Fruit fly (Drosophila melanogaster): ENCODE data around the gene TfIIB.
A peak's percentile ranks its signal among the peaks of the same experiment; 100 is the strongest.

The TfIIB gene

dm6 chr2L:10381890-10382450 is 49.2 kb upstream of the TfIIB start, which contains the start of gene CG5096 (continued):
- peak; percentile 76 for TF ChIP-seq topi (GFP tag; optimal IDR thresholded peaks at IDR 0.05)
- peak; percentile 33 for TF ChIP-seq fkh (GFP tag; optimal IDR thresholded peaks at IDR 0.05)
- TF ChIP-seq fd85E (GFP tag; optimal IDR thresholded peaks at IDR 0.05) = no peak
- no peak for TF ChIP-seq pdm3 (GFP tag; optimal IDR thresholded peaks at IDR 0.05)
- TF ChIP-seq Hr4 (GFP tag; optimal IDR thresholded peaks at IDR 0.05) = peak; percentile 54
- TF ChIP-seq CG8119 (GFP tag; IDR thresholded peaks at IDR 0.05) = no peak; the same call in 1 of the 3 replicates
- no peak; the same call in 1 of the 2 replicates for TF ChIP-seq Gug (GFP tag; IDR thresholded peaks at IDR 0.05)
- TF ChIP-seq dsx (GFP tag; optimal IDR thresholded peaks at IDR 0.05; ENCODE audit: poor library complexity, severe bottlenecking) = peak; percentile 29
- no peak for TF ChIP-seq CG11294 (GFP tag; IDR thresholded peaks at IDR 0.05)
- no peak for TF ChIP-seq spab (GFP tag; optimal IDR thresholded peaks at IDR 0.05)
- TF ChIP-seq CG32006 (GFP tag; optimal IDR thresholded peaks at IDR 0.05) = no peak
- peak; percentile 59 for TF ChIP-seq CG31627 (GFP tag; optimal IDR thresholded peaks at IDR 0.05)
- TF ChIP-seq fd59A (GFP tag; optimal IDR thresholded peaks at IDR 0.05) = no peak

- TF ChIP-seq achi (GFP tag; optimal IDR thresholded peaks at IDR 0.05) (peak; percentile 63), CG1621 (tag; optimal IDR thresholded peaks at IDR 0.05) (no peak), fd85E (GFP tag; optimal IDR thresholded peaks at IDR 0.05) (no peak), esn (GFP tag; optimal IDR thresholded peaks at IDR 0.05) (peak; percentile 77), CG10631 (GFP tag; optimal IDR thresholded peaks at IDR 0.05) (peak; percentile 72), CG7368 (GFP tag; optimal IDR thresholded peaks at IDR 0.05) (peak; percentile 22), net (GFP tag; optimal IDR thresholded peaks at IDR 0.05) (no peak), Hr39 (GFP tag; optimal IDR thresholded peaks at IDR 0.05) (peak; percentile 71), CG11294 (GFP tag; IDR thresholded peaks at IDR 0.05) (no peak; the same call in 1 of the 2 replicates), OdsH (GFP tag; optimal IDR thresholded peaks at IDR 0.05) (peak; percentile 78), Ets21C (GFP tag; optimal IDR thresholded peaks at IDR 0.05) (peak; percentile 59), CG8119 (GFP tag; IDR thresholded peaks at IDR 0.05) (peak; percentile 79; the same call in 2 of the 3 replicates), CG16779 (tag; optimal IDR thresholded peaks at IDR 0.05) (no peak), lz (GFP tag; optimal IDR thresholded peaks at IDR 0.05) (peak; percentile 61), Gug (GFP tag; IDR thresholded peaks at IDR 0.05) (no peak), CG6163 (GFP tag; IDR thresholded peaks at IDR 0.05) (no peak), dsx (GFP tag; optimal IDR thresholded peaks at IDR 0.05; ENCODE audit: poor library complexity, severe bottlenecking) (peak; percentile 57), Sox15 (GFP tag; optimal IDR thresholded peaks at IDR 0.05) (peak; percentile 49), acj6 (GFP tag; optimal IDR thresholded peaks at IDR 0.05) (peak; percentile 68), spab (GFP tag; optimal IDR thresholded peaks at IDR 0.05) (no peak), Sox14 (GFP tag; optimal IDR thresholded peaks at IDR 0.05) (peak; percentile 74), Smox (GFP tag; optimal IDR thresholded peaks at IDR 0.05) (peak; percentile 74), cyc (GFP tag; optimal IDR thresholded peaks at IDR 0.05) (peak; percentile 72), Blimp-1 (GFP tag; optimal IDR thresholded peaks at IDR 0.05) (no peak), Ets96B (tag; optimal IDR thresholded peaks at IDR 0.05) (peak; percentile 68), Eip78C (GFP tag) (peak; percentile 91), CG6808 (GFP tag; optimal IDR thresholded peaks at IDR 0.05) (no peak), CG31627 (GFP tag; optimal IDR thresholded peaks at IDR 0.05) (peak; percentile 74), fkh (GFP tag; optimal IDR thresholded peaks at IDR 0.05) (no peak), topi (GFP tag; optimal IDR thresholded peaks at IDR 0.05) (peak; percentile 74), pdm3 (GFP tag; optimal IDR thresholded peaks at IDR 0.05) (peak; percentile 78), CG8319 (GFP tag; optimal IDR thresholded peaks at IDR 0.05) (no peak), fd59A (GFP tag; optimal IDR thresholded peaks at IDR 0.05) (no peak), CG11762 (GFP tag; optimal IDR thresholded peaks at IDR 0.05; ENCODE audit: insufficient read depth) (peak; percentile 44), Lpt (GFP tag; optimal IDR thresholded peaks at IDR 0.05) (peak; percentile 48), CG9139 (GFP tag; optimal IDR thresholded peaks at IDR 0.05) (no peak), Eip75B (GFP tag; optimal IDR thresholded peaks at IDR 0.05) (peak; percentile 69), CG6276 (GFP tag; optimal IDR thresholded peaks at IDR 0.05) (no peak), CG11902 (GFP tag; optimal IDR thresholded peaks at IDR 0.05) (peak; percentile 56), CG10669 (GFP tag; optimal IDR thresholded peaks at IDR 0.05) (peak; percentile 67), Hr4 (GFP tag; optimal IDR thresholded peaks at IDR 0.05) (peak; percentile 73), eg (GFP tag; IDR thresholded peaks at IDR 0.05) (no peak; the same call in 1 of the 3 replicates), svp (GFP tag) (no peak), CG15336 (GFP tag; IDR thresholded peaks at IDR 0.05) (peak; percentile 65), CG8632 (GFP tag; optimal IDR thresholded peaks at IDR 0.05) (peak; percentile 51)
These were observed 44.8 kb upstream of the TfIIB start, which contains the start of the genes Cdk1 and mRpS7 for dm6 chr2L:10386208-10386805. Cdk1 (minus strand) TSS chr2L:10386262. mRpS7 (plus strand) TSS chr2L:10386662.

All from whole organism, prepupa.